Worm (Caenorhabditis elegans) whole organism, L1 larva: Measurements from ENCODE around the gene F20G2.6.
A peak's percentile ranks its signal among the peaks of the same experiment; 100 is the strongest.

Source experiments
- C34B4.2 ChIP-seq: sonication (generic microtip); optimal IDR thresholded peaks from 2 replicates; lab custom pipeline; 2017; ENCODE audit warnings: mild to moderate bottlenecking, missing genetic modification characterization, missing compliant biosample characterization
- F16B12.6 ChIP-seq: fragments of 150-350 bp; optimal IDR thresholded peaks from 2 replicates; lab custom pipeline; 2014; ENCODE audit warnings: missing biosample characterization, missing genetic modification characterization
- aly-2 ChIP-seq: fragments of 150-350 bp; optimal IDR thresholded peaks from 2 replicates; lab custom pipeline; 2014; ENCODE audit warnings: missing biosample characterization, missing genetic modification characterization
- blmp-1 ChIP-seq: fragments of 150-350 bp; optimal IDR thresholded peaks from 2 replicates; lab custom pipeline; 2014; ENCODE audit warnings: missing biosample characterization, missing genetic modification characterization
- ceh-63 ChIP-seq: fragments of 200-800 bp; sonication (Bioruptor generic); optimal IDR thresholded peaks from 2 replicates; lab custom pipeline; 2018; ENCODE audit warnings: mild to moderate bottlenecking, missing genetic modification characterization, missing compliant biosample characterization
- ceh-82 ChIP-seq, 3 experiments: fragments of 150-350 bp in 1 of 3; sonication (generic microtip) in 2 of 3; optimal IDR thresholded peaks; 2 replicates each; lab custom pipeline; 2014 to 2017; ENCODE audit warnings: missing biosample characterization in 3 of 3, missing genetic modification characterization in 3 of 3
- dpl-1 ChIP-seq, 3 experiments: fragments of 150-350 bp in 2 of 3; sonication (generic microtip) in 1 of 3; optimal IDR thresholded peaks; 2 replicates each; lab custom pipeline; 2014 to 2017; ENCODE audit warnings: missing biosample characterization in 3 of 3, missing genetic modification characterization in 3 of 3, missing genetic modification reagents in 3 of 3
- egl-27 ChIP-seq, 2 experiments: fragments of 150-350 bp in 1 of 2; sonication (generic microtip); optimal IDR thresholded peaks; 3 replicates each; lab custom pipeline; 2017 to 2018; ENCODE audit warnings: missing biosample characterization in 2 of 2, missing genetic modification characterization in 2 of 2, missing genetic modification reagents in 2 of 2
- elt-2 ChIP-seq: sonication (generic microtip); optimal IDR thresholded peaks from 2 replicates; lab custom pipeline; 2016; ENCODE audit warnings: missing genetic modification characterization, mild to moderate bottlenecking, inconsistent platforms, missing compliant biosample characterization, missing genetic modification reagents
- fkh-10 ChIP-seq: sonication (generic microtip); optimal IDR thresholded peaks from 2 replicates; lab custom pipeline; 2017; ENCODE audit warnings: missing biosample characterization, missing genetic modification reagents, missing genetic modification characterization
- fkh-8 ChIP-seq: sonication (generic microtip); optimal IDR thresholded peaks from 2 replicates; lab custom pipeline; 2016; ENCODE audit warnings: mild to moderate bottlenecking, missing genetic modification characterization, missing compliant biosample characterization
- hlh-17 ChIP-seq: fragments of 200-800 bp; sonication (Bioruptor generic); optimal IDR thresholded peaks from 2 replicates; lab custom pipeline; 2018; ENCODE audit warnings: missing genetic modification characterization, mild to moderate bottlenecking, missing compliant biosample characterization, moderate library complexity, borderline replicate concordance
- hpl-2 ChIP-seq: fragments of 150-350 bp; optimal IDR thresholded peaks from 2 replicates; lab custom pipeline; 2014; ENCODE audit warnings: missing biosample characterization, missing genetic modification reagents, missing genetic modification characterization
- irx-1 ChIP-seq: sonication (generic microtip); optimal IDR thresholded peaks from 2 replicates; lab custom pipeline; 2016; ENCODE audit warnings: missing genetic modification characterization, missing compliant biosample characterization
- isw-1 ChIP-seq: fragments of 200-800 bp; sonication (Bioruptor generic); IDR thresholded peaks from 2 replicates; pipeline ENCODE4 v1.3.6; 2022; ENCODE audit warnings: missing genetic modification characterization, missing compliant biosample characterization
- jun-1 ChIP-seq: fragments of 150-350 bp; optimal IDR thresholded peaks from 2 replicates; lab custom pipeline; 2014; ENCODE audit warnings: missing biosample characterization, missing genetic modification reagents, missing genetic modification characterization
- lin-13 ChIP-seq: fragments of 150-350 bp; optimal IDR thresholded peaks from 2 replicates; lab custom pipeline; 2014; ENCODE audit warnings: missing biosample characterization, missing genetic modification reagents, missing genetic modification characterization
- lin-14 ChIP-seq: fragments of 200-800 bp; sonication (Bioruptor generic); optimal IDR thresholded peaks from 2 replicates; lab custom pipeline; 2018; ENCODE audit warnings: mild to moderate bottlenecking, missing genetic modification characterization, moderate library complexity, missing compliant biosample characterization
- lsy-2 ChIP-seq, 2 experiments: fragments of 150-350 bp; optimal IDR thresholded peaks; 2 replicates each; lab custom pipeline; 2014; ENCODE audit warnings: missing biosample characterization in 2 of 2, missing genetic modification characterization in 2 of 2
- mab-9 ChIP-seq: fragments of 200-800 bp; sonication (Bioruptor generic); IDR thresholded peaks from 2 replicates; pipeline ENCODE4 v1.3.6; 2022; ENCODE audit warnings: missing genetic modification reagents, missing genetic modification characterization, missing compliant biosample characterization
- mef-2 ChIP-seq: fragments of 150-350 bp; optimal IDR thresholded peaks from 2 replicates; lab custom pipeline; 2014; ENCODE audit warnings: missing biosample characterization, missing genetic modification characterization
- nhr-12 ChIP-seq: sonication (generic microtip); optimal IDR thresholded peaks from 2 replicates; lab custom pipeline; 2017; ENCODE audit warnings: missing biosample characterization, missing genetic modification characterization
- nhr-237 ChIP-seq: fragments of 150-350 bp; optimal IDR thresholded peaks from 2 replicates; lab custom pipeline; 2014; ENCODE audit warnings: missing biosample characterization, missing genetic modification characterization
- nhr-47 ChIP-seq: sonication (generic microtip); optimal IDR thresholded peaks from 2 replicates; lab custom pipeline; 2016; ENCODE audit warnings: mild to moderate bottlenecking, missing genetic modification characterization, moderate library complexity, missing compliant biosample characterization
- nhr-71 ChIP-seq: sonication (generic microtip); optimal IDR thresholded peaks from 2 replicates; lab custom pipeline; 2016; ENCODE audit warnings: mild to moderate bottlenecking, missing genetic modification characterization, moderate library complexity, missing compliant biosample characterization
- nhr-85 ChIP-seq: sonication (generic microtip); peaks from one replicate; lab custom pipeline; 2016; ENCODE audit warnings: missing genetic modification characterization, inconsistent platforms, missing compliant biosample characterization
- pax-3 ChIP-seq: fragments of 200-800 bp; sonication (Bioruptor generic); optimal IDR thresholded peaks from 2 replicates; lab custom pipeline; 2018; ENCODE audit warnings: mild to moderate bottlenecking, missing genetic modification characterization, moderate library complexity, missing compliant biosample characterization
- pqm-1 ChIP-seq: sonication (generic microtip); optimal IDR thresholded peaks from 3 replicates; lab custom pipeline; 2017; ENCODE audit warnings: missing biosample characterization, missing genetic modification characterization
- rnt-1 ChIP-seq: sonication (generic microtip); optimal IDR thresholded peaks from 2 replicates; lab custom pipeline; 2016; ENCODE audit warnings: mild to moderate bottlenecking, missing genetic modification characterization, moderate library complexity, missing compliant biosample characterization
- skn-1 ChIP-seq: fragments of 150-350 bp; optimal IDR thresholded peaks from 2 replicates; lab custom pipeline; 2014; ENCODE audit warnings: missing biosample characterization, missing genetic modification characterization
- sox-4 ChIP-seq: sonication (generic microtip); optimal IDR thresholded peaks from 2 replicates; lab custom pipeline; 2016; ENCODE audit warnings: missing genetic modification characterization, missing compliant biosample characterization
- sptf-1 ChIP-seq: fragments of 150-350 bp; optimal IDR thresholded peaks from 2 replicates; lab custom pipeline; 2014; ENCODE audit warnings: missing biosample characterization, missing genetic modification characterization
- swsn-7 ChIP-seq: sonication (generic microtip); optimal IDR thresholded peaks from 2 replicates; lab custom pipeline; 2016; ENCODE audit warnings: missing genetic modification characterization, missing compliant biosample characterization
- tlp-1 ChIP-seq: fragments of 150-350 bp; optimal IDR thresholded peaks from 2 replicates; lab custom pipeline; 2014; ENCODE audit warnings: missing biosample characterization, missing genetic modification characterization
- unc-86 ChIP-seq: sonication (generic microtip); optimal IDR thresholded peaks from 2 replicates; lab custom pipeline; 2016; ENCODE audit warnings: missing genetic modification characterization, missing compliant biosample characterization
- unc-98 ChIP-seq: fragments of 200-800 bp; sonication (Bioruptor generic); IDR thresholded peaks from 2 replicates; pipeline ENCODE4 v1.3.6; 2022; ENCODE audit warnings: missing genetic modification characterization, missing compliant biosample characterization
- zag-1 ChIP-seq: fragments of 150-350 bp; optimal IDR thresholded peaks from 2 replicates; lab custom pipeline; 2014; ENCODE audit warnings: missing biosample characterization, missing genetic modification characterization
- ztf-11 ChIP-seq, 2 experiments: sonication (generic microtip); optimal IDR thresholded peaks; 2 replicates each; lab custom pipeline; 2016 to 2017; ENCODE audit warnings: missing genetic modification characterization in 2 of 2, missing biosample characterization in 1 of 2, missing compliant biosample characterization in 1 of 2

Gene F20G2.6

ce11 chrV:13757349-13757748, 5.5 kb upstream of the F20G2.6 start (continued):
- TF ChIP-seq sptf-1 (no peak), skn-1 (tag; lab: Kevin White, UChicago) (no peak), mef-2 (tag; lab: Kevin White, UChicago) (no peak), jun-1 (no peak), nhr-12 (tag; lab: Kevin White, UChicago) (no peak), zag-1 (tag; lab: Kevin White, UChicago) (no peak), dpl-1 (GFP tag; optimal IDR thresholded peaks at IDR 0.05; lab: Kevin White, UChicago) (peak in 1 of 3 experiments; percentile 51), irx-1 (tag; lab: Kevin White, UChicago) (no peak), egl-27 (tag; optimal IDR thresholded peaks at IDR 0.05; lab: Kevin White, UChicago) (no peak), unc-98 (GFP tag; lab: Robert Waterston, UW) (no peak), nhr-85 (no peak), mab-9 (no peak), ceh-82 (tag; optimal IDR thresholded peaks at IDR 0.05; lab: Kevin White, UChicago) (peak in 1 of 3 experiments; percentile 15), lin-13 (GFP tag; lab: Kevin White, UChicago) (no peak), tlp-1 (tag; lab: Kevin White, UChicago) (no peak), aly-2 (tag; lab: Kevin White, UChicago) (no peak), hlh-17 (no peak), C34B4.2 (no peak), nhr-237 (tag; lab: Kevin White, UChicago) (no peak), isw-1 (no peak), sox-4 (tag; lab: Kevin White, UChicago) (no peak), lin-14 (GFP tag; lab: Kevin White, UChicago) (peak; percentile 73), unc-86 (tag; lab: Kevin White, UChicago) (no peak)

- TF ChIP-seq unc-98 (GFP tag; lab: Robert Waterston, UW) (no peak), nhr-47 (peak; percentile 56), pax-3 (tag; lab: Kevin White, UChicago) (peak; percentile 56), swsn-7 (tag; lab: Kevin White, UChicago) (peak; percentile 11), fkh-10 (GFP tag; lab: Kevin White, UChicago) (peak; percentile 0), ceh-82 (tag; optimal IDR thresholded peaks at IDR 0.05; lab: Kevin White, UChicago) (no peak), nhr-71 (tag; lab: Kevin White, UChicago) (peak; percentile 70), pqm-1 (no peak), ztf-11 (tag; optimal IDR thresholded peaks at IDR 0.05; lab: Kevin White, UChicago) (no peak), lin-14 (GFP tag; lab: Kevin White, UChicago) (peak; percentile 42), lsy-2 (tag; optimal IDR thresholded peaks at IDR 0.05; lab: Kevin White, UChicago) (peak in 1 of 2 experiments; percentile 5), fkh-8 (tag; lab: Kevin White, UChicago) (peak; percentile 91)
- TF ChIP-seq, all 84 proteins: peak for 8
Measured at ce11 chrV:13763723-13764122, 846 bp downstream of the F20G2.6 start.

- TF ChIP-seq F16B12.6: no peak
- peak; percentile 25 for TF ChIP-seq blmp-1 (tag; lab: Kevin White, UChicago)
- TF ChIP-seq lin-14 (GFP tag; lab: Kevin White, UChicago): no peak
- no peak for TF ChIP-seq rnt-1 (tag; lab: Kevin White, UChicago)
Measured at ce11 chrV:13768388-13768787, 5.5 kb downstream of the F20G2.6 start, which contains the start of gene F20G2.3. F20G2.3 (minus strand) TSS chrV:13768488.

- TF ChIP-seq ceh-63 (GFP tag; lab: Kevin White, UChicago) (no peak), hpl-2 (GFP tag; lab: Kevin White, UChicago) (no peak), fkh-10 (GFP tag; lab: Kevin White, UChicago) (no peak), elt-2 (tag; lab: Kevin White, UChicago) (peak; percentile 23)
Measured at ce11 chrV:13768941-13769436, 6.1 kb downstream of the F20G2.6 start, which contains the start of gene nas-24. nas-24 (plus strand) TSS chrV:13769386.
